Worm (Caenorhabditis elegans): ENCODE measurements around the gene srab-10.

- TF ChIP-seq med-1 (GFP tag; optimal IDR thresholded peaks at IDR 0.05; ENCODE audit: insufficient read depth) = no peak
- no peak for TF ChIP-seq flt-1 (GFP tag; IDR thresholded peaks at IDR 0.05)
- no peak for TF ChIP-seq ref-1 (GFP tag; conservative IDR thresholded peaks at IDR 0.05)
- no peak for TF ChIP-seq tab-1 (GFP tag; IDR thresholded peaks at IDR 0.05)
- no peak for TF ChIP-seq ztf-29 (GFP tag; IDR thresholded peaks at IDR 0.05)
- TF ChIP-seq T22C8.4 (GFP tag; IDR thresholded peaks at IDR 0.05) = no peak
- no peak for TF ChIP-seq ztf-23 (GFP tag; IDR thresholded peaks at IDR 0.05)
Observed at ce11 chrV:3156786-3157185, 12.4 kb upstream of the srab-10 start, which contains the start of gene exh-1.

All from whole organism, midembryonic.